Fruit fly (Drosophila melanogaster) whole organism, wandering third instar larva: Measurements from ENCODE around the gene Tnks.

ENCODE experiments used
- Abd-B ChIP-seq: fragments of >200 bp; optimal IDR thresholded peaks from 2 replicates; lab custom pipeline; 2017; ENCODE audit warnings: missing biosample characterization, missing genetic modification characterization
- CG32264 ChIP-seq: fragments of 200-800 bp; sonication (Bioruptor generic); optimal IDR thresholded peaks from 2 replicates; lab custom pipeline; 2016; ENCODE audit warnings: missing biosample characterization, missing genetic modification characterization
- CG9705 ChIP-seq: fragments of 200-800 bp; sonication (Bioruptor generic); optimal IDR thresholded peaks from 2 replicates; lab custom pipeline; 2018; ENCODE audit warnings: missing biosample characterization, mild to moderate bottlenecking, missing genetic modification characterization
- CrebA ChIP-seq: fragments of 200-800 bp; sonication (Bioruptor generic); optimal IDR thresholded peaks from 2 replicates; lab custom pipeline; 2016; ENCODE audit warnings: missing biosample characterization, mild to moderate bottlenecking, missing genetic modification characterization, borderline replicate concordance
- Dfd ChIP-seq: fragments of >200 bp; optimal IDR thresholded peaks from 2 replicates; lab custom pipeline; 2017; ENCODE audit warnings: missing biosample characterization, missing genetic modification characterization
- Dif ChIP-seq: fragments of 200-275, 200-300 bp; sonication (Bioruptor generic); optimal IDR thresholded peaks from 2 replicates; lab custom pipeline; 2018; ENCODE audit warnings: missing biosample characterization, missing genetic modification characterization; ENCODE audit not compliant: partially characterized antibody
- GATAd ChIP-seq: sonication (Bioruptor generic); optimal IDR thresholded peaks from 2 replicates; lab custom pipeline; 2016; ENCODE audit warnings: missing biosample characterization, missing genetic modification characterization
- HLH106 ChIP-seq: fragments of 200-800 bp; optimal IDR thresholded peaks from 3 replicates; lab custom pipeline; 2019; ENCODE audit warnings: missing biosample characterization, mild to moderate bottlenecking, missing genetic modification characterization, moderate library complexity
- Hnf4 ChIP-seq: fragments of 200-800 bp; sonication (Bioruptor generic); optimal IDR thresholded peaks from 2 replicates; lab custom pipeline; 2016; ENCODE audit warnings: missing biosample characterization, mild to moderate bottlenecking, missing genetic modification characterization
- Hr78 ChIP-seq: fragments of >200 bp; optimal IDR thresholded peaks from 2 replicates; lab custom pipeline; 2017; ENCODE audit warnings: missing biosample characterization, missing genetic modification characterization
- Hr83 ChIP-seq: fragments of 200-300 bp; sonication (Bioruptor generic); optimal IDR thresholded peaks from 2 replicates; lab custom pipeline; 2016; ENCODE audit warnings: missing biosample characterization, mild to moderate bottlenecking, missing genetic modification characterization, moderate library complexity; ENCODE audit not compliant: poor library complexity, severe bottlenecking
- Jra ChIP-seq: sonication (Bioruptor generic); optimal IDR thresholded peaks from 2 replicates; lab custom pipeline; 2016; ENCODE audit warnings: missing biosample characterization, missing genetic modification characterization
- Mio ChIP-seq: sonication (Bioruptor generic); optimal IDR thresholded peaks from 2 replicates; lab custom pipeline; 2016; ENCODE audit warnings: missing biosample characterization, missing genetic modification characterization
- Myc ChIP-seq: fragments of >200 bp; optimal IDR thresholded peaks from 2 replicates; lab custom pipeline; 2017
- N ChIP-seq: fragments of >200 bp; optimal IDR thresholded peaks from 2 replicates; lab custom pipeline; 2018; ENCODE audit warnings: missing biosample characterization, missing external identifiers, missing genetic modification characterization
- OdsH ChIP-seq: fragments of 200-800 bp; sonication (Bioruptor generic); optimal IDR thresholded peaks from 2 replicates; lab custom pipeline; 2016; ENCODE audit warnings: missing biosample characterization, mild to moderate bottlenecking, missing genetic modification characterization
- Rel ChIP-seq, 2 experiments: fragments of 200-800 bp; sonication (Bioruptor generic) in 1 of 2; optimal IDR thresholded peaks; 2 replicates in 1 of 2; 3 replicates in 1 of 2; lab custom pipeline; 2016 to 2019; ENCODE audit warnings: mild to moderate bottlenecking in 2 of 2, missing biosample characterization in 2 of 2, missing genetic modification characterization in 2 of 2, moderate library complexity in 1 of 2
- Sp1 ChIP-seq: fragments of 200-800 bp; sonication (Bioruptor generic); optimal IDR thresholded peaks from 3 replicates; lab custom pipeline; 2019; ENCODE audit warnings: missing biosample characterization, mild to moderate bottlenecking, missing genetic modification characterization, moderate library complexity
- Vsx2 ChIP-seq: fragments of 200-300, 225-300 bp; sonication (Bioruptor generic); optimal IDR thresholded peaks from 2 replicates; lab custom pipeline; 2018; ENCODE audit warnings: missing biosample characterization, missing genetic modification characterization; ENCODE audit not compliant: partially characterized antibody
- br ChIP-seq: fragments of 200-800 bp; sonication (Bioruptor generic); optimal IDR thresholded peaks from 2 replicates; lab custom pipeline; 2016; ENCODE audit warnings: missing biosample characterization, missing genetic modification characterization
- brk ChIP-seq: fragments of 200-800 bp; sonication (Bioruptor generic); optimal IDR thresholded peaks from 2 replicates; lab custom pipeline; 2016; ENCODE audit warnings: missing biosample characterization, mild to moderate bottlenecking, missing genetic modification characterization
- dl ChIP-seq, 2 experiments: fragments of 175-275, 200-275 bp in 1 of 2; fragments of 200-275 bp in 1 of 2; sonication (Bioruptor generic); optimal IDR thresholded peaks; lab custom pipeline; 2018; ENCODE audit warnings: mild to moderate bottlenecking in 2 of 2, missing biosample characterization in 2 of 2, missing genetic modification characterization in 2 of 2, moderate library complexity in 2 of 2; ENCODE audit not compliant: partially characterized antibody in 2 of 2, insufficient read depth in 1 of 2
- dmrt93B ChIP-seq: fragments of 200-800 bp; sonication (Bioruptor generic); optimal IDR thresholded peaks from 2 replicates; lab custom pipeline; 2018; ENCODE audit warnings: missing biosample characterization, mild to moderate bottlenecking, missing genetic modification characterization
- dsf ChIP-seq: sonication (Bioruptor generic); optimal IDR thresholded peaks from 2 replicates; lab custom pipeline; 2016; ENCODE audit warnings: missing biosample characterization, missing genetic modification characterization, borderline replicate concordance
- ey ChIP-seq: fragments of 200-800 bp; sonication (Bioruptor generic); optimal IDR thresholded peaks from 2 replicates; lab custom pipeline; 2016; ENCODE audit warnings: missing biosample characterization, missing genetic modification characterization
- foxo ChIP-seq, 2 experiments: fragments of 200-800 bp; sonication (Bioruptor generic); optimal IDR thresholded peaks; 2 replicates in 1 of 2; 3 replicates in 1 of 2; lab custom pipeline; 2016 to 2017; ENCODE audit warnings: missing biosample characterization in 2 of 2, missing genetic modification characterization in 2 of 2
- fru ChIP-seq: fragments of 200-800 bp; sonication (Bioruptor generic); optimal IDR thresholded peaks from 3 replicates; lab custom pipeline; 2016; ENCODE audit warnings: missing biosample characterization, mild to moderate bottlenecking, missing genetic modification characterization
- h ChIP-seq: fragments of 200-800 bp; sonication (Bioruptor generic); optimal IDR thresholded peaks from 3 replicates; lab custom pipeline; 2016; ENCODE audit warnings: missing biosample characterization, mild to moderate bottlenecking, missing genetic modification characterization
- jim ChIP-seq: fragments of 175-275, 200-325 bp; sonication (Bioruptor generic); optimal IDR thresholded peaks from 2 replicates; lab custom pipeline; 2016; ENCODE audit warnings: missing biosample characterization, mild to moderate bottlenecking, missing genetic modification characterization
- lola ChIP-seq: fragments of >200 bp; optimal IDR thresholded peaks from 2 replicates; lab custom pipeline; 2017; ENCODE audit warnings: missing biosample characterization, missing genetic modification characterization
- pan ChIP-seq: fragments of >200 bp; optimal IDR thresholded peaks from 2 replicates; lab custom pipeline; 2017
- psq ChIP-seq: fragments of 200-800 bp; sonication (Bioruptor generic); optimal IDR thresholded peaks from 3 replicates; lab custom pipeline; 2017; ENCODE audit warnings: missing biosample characterization, mild to moderate bottlenecking, missing genetic modification characterization, moderate library complexity
- rgr ChIP-seq: fragments of 200-800 bp; sonication (Bioruptor generic); optimal IDR thresholded peaks from 3 replicates; lab custom pipeline; 2016; ENCODE audit warnings: missing biosample characterization, mild to moderate bottlenecking, missing genetic modification characterization
- sage ChIP-seq: fragments of 200-800 bp; sonication (Bioruptor generic); optimal IDR thresholded peaks from 2 replicates; lab custom pipeline; 2016; ENCODE audit warnings: missing biosample characterization, mild to moderate bottlenecking, missing genetic modification characterization
- sv ChIP-seq: fragments of 200-800 bp; sonication (Bioruptor generic); optimal IDR thresholded peaks from 3 replicates; lab custom pipeline; 2016; ENCODE audit warnings: missing biosample characterization, missing genetic modification characterization
- tai ChIP-seq: sonication (Bioruptor generic); optimal IDR thresholded peaks from 2 replicates; lab custom pipeline; 2016; ENCODE audit warnings: missing biosample characterization, missing genetic modification characterization
- usp ChIP-seq: fragments of >200 bp; optimal IDR thresholded peaks from 2 replicates; lab custom pipeline; 2017; ENCODE audit warnings: missing biosample characterization, missing genetic modification characterization
- woc ChIP-seq: sonication (Bioruptor generic); optimal IDR thresholded peaks from 2 replicates; lab custom pipeline; 2016; ENCODE audit warnings: missing biosample characterization, mild to moderate bottlenecking, missing genetic modification characterization

Gene Tnks

dm6 chr3R:25680528-25680927 is 19.4 kb upstream of the Tnks start, which contains the start of the genes CG4743 and Idh3g:
CG4743 (minus strand) TSS chr3R:25680550.
Idh3g (plus strand) TSS chr3R:25680845.
- TF ChIP-seq Dif (no peak), OdsH (GFP tag; lab: Kevin White, UChicago) (peak; percentile 96), Hr78 (GFP tag; lab: Kevin White, UChicago) (no peak), CrebA (GFP tag; lab: Kevin White, UChicago) (no peak), fru (GFP tag; lab: Kevin White, UChicago) (peak; percentile 91), h (GFP tag; lab: Kevin White, UChicago) (peak; percentile 95), jim (GFP tag; lab: Kevin White, UChicago) (no peak), sv (GFP tag; lab: Kevin White, UChicago) (peak; percentile 91), lola (GFP tag; lab: Kevin White, UChicago) (no peak), dl (GFP tag; optimal IDR thresholded peaks at IDR 0.05; lab: Kevin White, UChicago; ENCODE audit: insufficient read depth in 1 of 2, partially characterized antibody in 2 of 2) (no peak), Jra (GFP tag; lab: Kevin White, UChicago) (peak; percentile 85), Hr83 (GFP tag; lab: Kevin White, UChicago) (no peak), Hnf4 (GFP tag; lab: Kevin White, UChicago) (peak; percentile 94), Abd-B (GFP tag; lab: Kevin White, UChicago) (no peak), dsf (GFP tag; lab: Kevin White, UChicago) (peak; percentile 86), N (GFP tag; lab: Kevin White, UChicago) (no peak), sage (GFP tag; lab: Kevin White, UChicago) (peak; percentile 93), CG9705 (peak; percentile 96), usp (GFP tag; lab: Kevin White, UChicago) (no peak), br (peak; percentile 90), foxo (GFP tag; optimal IDR thresholded peaks at IDR 0.05; lab: Kevin White, UChicago) (peak in 1 of 2 experiments; percentile 97), psq (peak; percentile 93), Sp1 (peak; percentile 98), rgr (GFP tag; lab: Kevin White, UChicago) (peak; percentile 97), HLH106 (tag; lab: Kevin White, UChicago) (peak; percentile 98), brk (peak; percentile 93), woc (GFP tag; lab: Kevin White, UChicago) (peak; percentile 85), ey (GFP tag; lab: Kevin White, UChicago) (peak; percentile 87), pan (no peak), Vsx2 (GFP tag; lab: Kevin White, UChicago) (no peak), Rel (GFP tag; optimal IDR thresholded peaks at IDR 0.05; lab: Kevin White, UChicago) (no peak), Rel (tag; optimal IDR thresholded peaks at IDR 0.05; lab: Kevin White, UChicago) (peak; percentile 91), Myc (lab: Kevin White, UChicago) (no peak), GATAd (GFP tag; lab: Kevin White, UChicago) (peak; percentile 83), CG32264 (GFP tag; lab: Kevin White, UChicago) (no peak), Dfd (GFP tag; lab: Kevin White, UChicago) (no peak), tai (no peak), Mio (peak; percentile 13), dmrt93B (GFP tag; lab: Kevin White, UChicago) (peak; percentile 85)

DNA sequence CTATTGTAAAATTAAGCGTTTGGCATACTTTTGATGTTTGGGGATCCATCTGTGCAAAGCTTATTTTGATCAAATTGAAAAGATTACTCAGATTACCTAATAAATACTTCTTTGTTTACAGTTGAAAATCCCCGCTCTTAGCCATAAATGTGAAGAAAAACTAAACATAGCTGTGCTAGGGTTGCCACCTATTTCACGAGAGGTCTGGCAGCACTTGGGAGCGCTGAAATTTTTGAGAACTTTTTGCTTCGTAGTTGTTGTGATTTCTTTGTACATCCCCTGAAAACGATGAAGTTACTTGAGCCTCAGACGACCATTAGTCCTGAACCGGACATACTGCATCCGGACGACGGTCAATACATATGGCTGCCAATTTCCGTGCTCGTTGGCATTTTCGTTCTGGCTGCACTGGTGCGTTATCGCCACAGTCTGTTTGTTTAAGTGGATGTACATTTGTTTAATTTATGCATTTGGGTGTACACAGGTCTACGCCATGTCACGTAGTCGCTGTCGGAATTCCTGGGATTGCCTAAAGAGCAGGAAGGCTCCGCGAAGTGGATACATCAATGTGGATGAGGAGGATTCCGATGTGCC is 17.5 kb upstream of the Tnks start, which contains the start of the genes CG4730 and CG5039:
Gene CG4730, minus strand, starts transcription at position 194 of the 594 bp plus-strand sequence.
Gene CG5039, plus strand, starts transcription at position 195 of the 594 bp plus-strand sequence.
- peak; percentile 2 for TF ChIP-seq OdsH (GFP tag; lab: Kevin White, UChicago)
- no peak for TF ChIP-seq CG9705
- TF ChIP-seq CrebA (GFP tag; lab: Kevin White, UChicago), result no peak
- no peak for TF ChIP-seq usp (GFP tag; lab: Kevin White, UChicago)
- no peak for TF ChIP-seq Sp1
- no peak for TF ChIP-seq Hr83 (GFP tag; lab: Kevin White, UChicago)
- TF ChIP-seq tai, result no peak
- TF ChIP-seq HLH106 (tag; lab: Kevin White, UChicago), result no peak
- no peak for TF ChIP-seq brk
- TF ChIP-seq Hr78 (GFP tag; lab: Kevin White, UChicago), result no peak
- TF ChIP-seq dl (GFP tag; optimal IDR thresholded peaks at IDR 0.05; lab: Kevin White, UChicago; ENCODE audit: insufficient read depth in 1 of 2, partially characterized antibody in 2 of 2), result no peak
- TF ChIP-seq Jra (GFP tag; lab: Kevin White, UChicago), result no peak
- no peak for TF ChIP-seq lola (GFP tag; lab: Kevin White, UChicago)
- TF ChIP-seq Abd-B (GFP tag; lab: Kevin White, UChicago), result no peak
- no peak for TF ChIP-seq dsf (GFP tag; lab: Kevin White, UChicago)
- no peak for TF ChIP-seq Rel (GFP tag; optimal IDR thresholded peaks at IDR 0.05; lab: Kevin White, UChicago)
- TF ChIP-seq Rel (tag; optimal IDR thresholded peaks at IDR 0.05; lab: Kevin White, UChicago), result peak; percentile 99
- TF ChIP-seq psq, result no peak
